Fruit fly (Drosophila melanogaster): ENCODE data around the gene emb.

emb gene

DNA sequence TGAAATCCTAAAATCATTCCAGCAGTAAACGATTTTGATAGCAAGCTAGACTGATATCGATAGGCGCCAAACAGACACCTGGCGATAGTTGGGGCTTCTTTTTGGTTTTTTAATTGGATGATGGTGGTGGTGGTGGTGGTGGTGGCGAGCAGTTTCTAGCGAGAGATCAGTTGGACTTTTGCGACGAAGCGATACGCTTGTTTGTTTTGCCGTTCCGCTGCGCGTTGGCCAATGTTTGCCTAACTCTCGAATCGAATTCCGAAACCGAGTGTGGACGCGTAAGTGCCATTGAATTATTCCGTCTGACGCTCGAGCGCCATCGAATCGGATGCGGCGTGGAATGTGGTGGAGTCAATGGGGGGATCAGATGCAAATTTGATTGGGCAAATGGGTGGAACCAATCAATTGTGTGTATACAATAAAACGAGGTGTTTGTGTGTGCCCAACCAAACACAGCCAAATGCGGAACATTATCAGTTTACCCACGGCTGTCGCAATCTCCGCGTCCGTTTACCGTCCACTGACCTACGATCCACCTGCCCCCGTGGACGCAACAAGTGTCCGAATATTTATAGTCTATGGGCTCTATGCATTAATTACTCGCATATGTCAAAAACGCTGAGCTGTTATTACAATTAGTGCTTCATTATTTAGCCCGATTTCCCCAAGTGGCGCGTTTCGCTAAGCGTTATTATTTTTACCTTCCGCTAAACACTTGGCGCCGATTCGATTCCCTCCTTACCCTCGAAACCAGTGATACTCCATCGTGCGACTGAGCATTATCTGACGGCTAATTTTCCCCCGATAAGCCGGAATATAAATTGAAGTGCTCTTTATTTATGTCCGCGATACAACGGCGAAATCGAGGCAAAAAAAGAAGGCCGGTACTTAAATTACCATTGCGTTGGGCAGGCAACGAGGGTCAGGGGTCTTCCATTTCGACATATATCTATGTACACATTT, 32.7 kb upstream of the emb start, which contains the start of gene CG17292 (continued):
- TF ChIP-seq CG12155 (GFP tag; optimal IDR thresholded peaks at IDR 0.05) (peak; percentile 99), CG10267 (tag; optimal IDR thresholded peaks at IDR 0.05) (peak; percentile 16), gce (GFP tag; IDR thresholded peaks at IDR 0.05) (peak; percentile 75; the same call in 1 of the 3 replicates), stwl (tag; optimal IDR thresholded peaks at IDR 0.05) (peak; percentile 62), sug (tag; optimal IDR thresholded peaks at IDR 0.05) (peak; percentile 47), CG18476 (GFP tag; optimal IDR thresholded peaks at IDR 0.05) (no peak), Dll (GFP tag; IDR thresholded peaks at IDR 0.05; ENCODE audit: partially characterized antibody) (peak; percentile 88), CG4617 (GFP tag; optimal IDR thresholded peaks at IDR 0.05; ENCODE audit: borderline replicate concordance) (peak; percentile 23), CG9797 (GFP tag; optimal IDR thresholded peaks at IDR 0.05) (peak; percentile 13), Dbx (GFP tag; IDR thresholded peaks at IDR 0.05) (peak; percentile 82; the same call in 2 of the 3 replicates), CG3065 (GFP tag; optimal IDR thresholded peaks at IDR 0.05) (no peak), Hey (tag; optimal IDR thresholded peaks at IDR 0.05) (peak; percentile 30), CG12299 (tag; optimal IDR thresholded peaks at IDR 0.05) (no peak), CG32532 (GFP tag; IDR thresholded peaks at IDR 0.05) (peak; percentile 72), scrt (GFP tag; optimal IDR thresholded peaks at IDR 0.05) (no peak), CG4360 (GFP tag; IDR thresholded peaks at IDR 0.05) (no peak), HLH54F (GFP tag; optimal IDR thresholded peaks at IDR 0.05) (no peak), Hr51 (GFP tag; optimal IDR thresholded peaks at IDR 0.05) (peak in 1 of 2 experiments; percentile 23), Doc3 (GFP tag; IDR thresholded peaks at IDR 0.05; ENCODE audit: partially characterized antibody) (peak; percentile 87), CG8944 (GFP tag; optimal IDR thresholded peaks at IDR 0.05) (no peak), CG8765 (GFP tag; IDR thresholded peaks at IDR 0.05) (no peak), CG1529 (GFP tag; optimal IDR thresholded peaks at IDR 0.05) (no peak), nerfin-2 (GFP tag; IDR thresholded peaks at IDR 0.05; ENCODE audit: partially characterized antibody) (peak; percentile 83), B-H2 (GFP tag; optimal IDR thresholded peaks at IDR 0.05) (peak; percentile 74), Six4 (GFP tag; optimal IDR thresholded peaks at IDR 0.05) (no peak), bbx (GFP tag; IDR thresholded peaks at IDR 0.05; ENCODE audit: partially characterized antibody) (peak; percentile 95), ro (GFP tag; IDR thresholded peaks at IDR 0.05) (no peak), nerfin-1 (tag; optimal IDR thresholded peaks at IDR 0.05) (no peak), HmgD (GFP tag; optimal IDR thresholded peaks at IDR 0.05) (peak; percentile 16), CG12391 (tag; optimal IDR thresholded peaks at IDR 0.05) (peak; percentile 42), wek (GFP tag; optimal IDR thresholded peaks at IDR 0.05) (peak; percentile 64), CG7271 (tag; optimal IDR thresholded peaks at IDR 0.05) (no peak), sens-2 (GFP tag; IDR thresholded peaks at IDR 0.05) (no peak), CG7987 (GFP tag; optimal IDR thresholded peaks at IDR 0.05) (peak; percentile 55), Fer2 (tag; optimal IDR thresholded peaks at IDR 0.05) (no peak), HLH4C (GFP tag; IDR thresholded peaks at IDR 0.05; ENCODE audit: partially characterized antibody) (peak; percentile 89), pfk (GFP tag; optimal IDR thresholded peaks at IDR 0.05) (peak; percentile 6), CG13424 (tag; optimal IDR thresholded peaks at IDR 0.05) (peak; percentile 61), Optix (GFP tag; IDR thresholded peaks at IDR 0.05) (peak; percentile 62; the same call in 2 of the 3 replicates), cwo (GFP tag; optimal IDR thresholded peaks at IDR 0.05) (peak; percentile 52), prd (optimal IDR thresholded peaks at IDR 0.05) (no peak), prd (GFP tag; IDR thresholded peaks at IDR 0.05) (peak; percentile 35; the same call in 1 of the 3 replicates), gfzf (GFP tag; optimal IDR thresholded peaks at IDR 0.05) (peak; percentile 53), D (optimal IDR thresholded peaks at IDR 0.05) (no peak), D (GFP tag; optimal IDR thresholded peaks at IDR 0.05) (no peak), CG9215 (GFP tag; IDR thresholded peaks at IDR 0.05) (no peak), jumu (GFP tag; optimal IDR thresholded peaks at IDR 0.05) (no peak), Gug (GFP tag; IDR thresholded peaks at IDR 0.05) (peak; percentile 40; the same call in 2 of the 4 replicates)
